Worm (Caenorhabditis elegans) whole organism, L2 larva: ENCODE data around the gene hlh-1.

Experiments
- C34F6.9 ChIP-seq: fragments of 150-350 bp; optimal IDR thresholded peaks from 2 replicates; lab custom pipeline; 2014; ENCODE audit warnings: missing biosample characterization, missing genetic modification characterization
- F13H6.1 ChIP-seq: sonication (generic microtip); optimal IDR thresholded peaks from 2 replicates; lab custom pipeline; 2016; ENCODE audit warnings: missing genetic modification characterization, missing compliant biosample characterization
- aly-2 ChIP-seq: fragments of 150-350 bp; optimal IDR thresholded peaks from 2 replicates; lab custom pipeline; 2014; ENCODE audit warnings: missing biosample characterization, missing genetic modification characterization
- blmp-1 ChIP-seq: sonication (generic microtip); optimal IDR thresholded peaks from 2 replicates; lab custom pipeline; 2017; ENCODE audit warnings: missing genetic modification characterization, mild to moderate bottlenecking, missing compliant biosample characterization, antibody characterized with exemption, moderate library complexity; ENCODE audit not compliant: insufficient read depth
- ceh-82 ChIP-seq: fragments of 150-350 bp; optimal IDR thresholded peaks from 2 replicates; lab custom pipeline; 2014; ENCODE audit warnings: missing biosample characterization, missing genetic modification characterization
- crh-2 ChIP-seq: sonication (generic microtip); optimal IDR thresholded peaks from 2 replicates; lab custom pipeline; 2017; ENCODE audit warnings: missing biosample characterization, missing genetic modification characterization
- egl-27 ChIP-seq: sonication (generic microtip); optimal IDR thresholded peaks from 3 replicates; lab custom pipeline; 2017; ENCODE audit warnings: missing biosample characterization, missing genetic modification reagents, missing genetic modification characterization
- elt-1 ChIP-seq: fragments of 150-350 bp; optimal IDR thresholded peaks from 2 replicates; lab custom pipeline; 2014; ENCODE audit warnings: missing biosample characterization, missing genetic modification characterization
- elt-3 ChIP-seq: sonication (generic microtip); optimal IDR thresholded peaks from 2 replicates; lab custom pipeline; 2017; ENCODE audit warnings: missing biosample characterization, missing genetic modification characterization
- fos-1 ChIP-seq: fragments of 150-350 bp; optimal IDR thresholded peaks from 2 replicates; lab custom pipeline; 2014; ENCODE audit warnings: missing biosample characterization, missing genetic modification characterization
- lin-11 ChIP-seq: fragments of 150-350 bp; sonication (generic microtip); optimal IDR thresholded peaks from 2 replicates; lab custom pipeline; 2014; ENCODE audit warnings: missing biosample characterization, missing genetic modification characterization, inconsistent platforms, mixed read lengths
- lin-13 ChIP-seq: fragments of 150-350 bp; optimal IDR thresholded peaks from 2 replicates; lab custom pipeline; 2014; ENCODE audit warnings: missing biosample characterization, missing genetic modification reagents, missing genetic modification characterization
- lin-39 ChIP-seq: fragments of 150-350 bp; optimal IDR thresholded peaks from 2 replicates; lab custom pipeline; 2014; ENCODE audit warnings: missing biosample characterization, missing genetic modification reagents, missing genetic modification characterization
- lsy-2 ChIP-seq, 2 experiments: fragments of 150-350 bp in 1 of 2; sonication (generic microtip) in 1 of 2; optimal IDR thresholded peaks; 2 replicates each; lab custom pipeline; 2014 to 2017; ENCODE audit warnings: missing biosample characterization in 2 of 2, missing genetic modification characterization in 2 of 2
- mab-5 ChIP-seq: fragments of 150-350 bp; optimal IDR thresholded peaks from 2 replicates; lab custom pipeline; 2014; ENCODE audit warnings: missing biosample characterization, missing genetic modification characterization
- mbf-1 ChIP-seq: sonication (generic microtip); optimal IDR thresholded peaks from 2 replicates; lab custom pipeline; 2017; ENCODE audit warnings: missing biosample characterization, missing genetic modification characterization
- nhr-10 ChIP-seq: sonication (generic microtip); optimal IDR thresholded peaks from 2 replicates; lab custom pipeline; 2017; ENCODE audit warnings: missing biosample characterization, missing genetic modification characterization
- nhr-11 ChIP-seq: fragments of 150-350 bp; optimal IDR thresholded peaks from 2 replicates; lab custom pipeline; 2014; ENCODE audit warnings: missing biosample characterization, missing genetic modification characterization
- nhr-12 ChIP-seq: fragments of 150-350 bp; optimal IDR thresholded peaks from 2 replicates; lab custom pipeline; 2014; ENCODE audit warnings: missing biosample characterization, missing genetic modification characterization
- nhr-129 ChIP-seq: fragments of 150-350 bp; optimal IDR thresholded peaks from 2 replicates; lab custom pipeline; 2014; ENCODE audit warnings: missing biosample characterization, missing genetic modification characterization
- nhr-21 ChIP-seq: fragments of 150-350 bp; optimal IDR thresholded peaks from 2 replicates; lab custom pipeline; 2014; ENCODE audit warnings: missing biosample characterization, missing genetic modification characterization
- nhr-23 ChIP-seq: fragments of 150-350 bp; optimal IDR thresholded peaks from 2 replicates; lab custom pipeline; 2014; ENCODE audit warnings: missing biosample characterization, missing genetic modification reagents, missing genetic modification characterization
- nhr-237 ChIP-seq: fragments of 150-350 bp; optimal IDR thresholded peaks from 2 replicates; lab custom pipeline; 2014; ENCODE audit warnings: missing biosample characterization, missing genetic modification characterization
- nhr-6 ChIP-seq: fragments of 150-350 bp; optimal IDR thresholded peaks from 2 replicates; lab custom pipeline; 2014; ENCODE audit warnings: missing biosample characterization, missing genetic modification characterization
- nhr-77 ChIP-seq: fragments of 150-350 bp; optimal IDR thresholded peaks from 2 replicates; lab custom pipeline; 2014; ENCODE audit warnings: missing biosample characterization, missing genetic modification characterization
- peb-1 ChIP-seq: fragments of 150-350 bp; optimal IDR thresholded peaks from 2 replicates; lab custom pipeline; 2014; ENCODE audit warnings: missing biosample characterization, missing genetic modification characterization
- skn-1 ChIP-seq: sonication (generic microtip); optimal IDR thresholded peaks from 2 replicates; lab custom pipeline; 2017; ENCODE audit warnings: missing biosample characterization, missing genetic modification characterization
- sma-3 ChIP-seq: sonication (generic microtip); optimal IDR thresholded peaks from 2 replicates; lab custom pipeline; 2016; ENCODE audit warnings: missing genetic modification reagents, missing genetic modification characterization, missing compliant biosample characterization
- sma-9 ChIP-seq, 2 experiments: fragments of 150-350 bp in 1 of 2; sonication (generic microtip) in 1 of 2; optimal IDR thresholded peaks; 2 replicates each; lab custom pipeline; 2014 to 2016; ENCODE audit warnings: missing genetic modification characterization in 2 of 2, mild to moderate bottlenecking in 1 of 2, missing biosample characterization in 1 of 2, missing compliant biosample characterization in 1 of 2, missing genetic modification reagents in 1 of 2, moderate library complexity in 1 of 2
- unc-39 ChIP-seq: fragments of 150-350 bp; optimal IDR thresholded peaks from 2 replicates; lab custom pipeline; 2014; ENCODE audit warnings: missing biosample characterization, missing genetic modification characterization
- unc-62 ChIP-seq: fragments of 150-350 bp; optimal IDR thresholded peaks from 2 replicates; lab custom pipeline; 2014; ENCODE audit warnings: missing biosample characterization, missing genetic modification reagents, missing genetic modification characterization
- zag-1 ChIP-seq: fragments of 150-350 bp; optimal IDR thresholded peaks from 2 replicates; lab custom pipeline; 2014; ENCODE audit warnings: missing biosample characterization, missing genetic modification characterization
- ztf-11 ChIP-seq: sonication (generic microtip); optimal IDR thresholded peaks from 2 replicates; lab custom pipeline; 2017; ENCODE audit warnings: missing biosample characterization, missing genetic modification characterization
- ztf-4 ChIP-seq: fragments of 150-350 bp; optimal IDR thresholded peaks from 2 replicates; lab custom pipeline; 2014; ENCODE audit warnings: missing biosample characterization, missing genetic modification characterization

The hlh-1 gene

DNA sequence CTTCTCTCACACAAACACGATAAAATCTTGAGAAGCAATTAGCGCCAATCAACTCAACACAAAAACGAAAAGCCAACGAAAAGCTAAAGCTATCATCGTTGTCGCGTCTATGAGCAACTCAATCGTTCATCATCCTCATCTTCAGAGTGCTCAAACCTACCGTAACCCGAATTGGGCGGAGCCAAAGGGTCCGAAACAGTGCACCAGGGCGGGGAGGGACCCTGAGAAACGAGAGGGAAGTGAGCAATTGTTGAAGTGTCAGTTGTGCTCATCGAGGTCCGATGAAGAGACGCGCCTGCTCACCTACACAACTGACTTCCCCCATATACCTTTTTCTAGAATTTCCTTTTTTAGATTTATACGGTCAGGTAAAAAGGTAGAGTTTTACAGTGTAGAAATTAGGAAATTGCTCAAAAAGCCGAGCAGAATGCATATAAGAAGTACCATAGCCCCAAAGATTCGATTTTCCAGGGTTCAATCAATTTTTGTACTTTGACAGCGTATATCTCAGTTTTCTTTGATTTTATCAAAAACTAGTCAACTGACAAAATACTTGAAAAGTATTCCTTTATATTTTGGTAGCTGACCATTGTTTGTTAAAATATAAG, at the start of gene hlh-1:
Gene hlh-1, plus strand, starts transcription at position 275 of the 608 bp plus-strand sequence.
- TF ChIP-seq blmp-1 (tag; lab: Kevin White, UChicago) (no peak), F13H6.1 (tag; lab: Kevin White, UChicago) (peak; percentile 71), C34F6.9 (tag; lab: Kevin White, UChicago) (peak; percentile 0), lsy-2 (tag; optimal IDR thresholded peaks at IDR 0.05; lab: Kevin White, UChicago) (peak; percentile 16 to 83), mbf-1 (no peak), nhr-129 (tag; lab: Kevin White, UChicago) (peak; percentile 66), fos-1 (tag; lab: Kevin White, UChicago) (no peak), ztf-4 (tag; lab: Kevin White, UChicago) (peak; percentile 4), aly-2 (tag; lab: Kevin White, UChicago) (no peak), sma-9 (GFP tag; optimal IDR thresholded peaks at IDR 0.05; lab: Kevin White, UChicago) (peak; percentile 56), sma-9 (tag; optimal IDR thresholded peaks at IDR 0.05; lab: Kevin White, UChicago) (no peak)

DNA sequence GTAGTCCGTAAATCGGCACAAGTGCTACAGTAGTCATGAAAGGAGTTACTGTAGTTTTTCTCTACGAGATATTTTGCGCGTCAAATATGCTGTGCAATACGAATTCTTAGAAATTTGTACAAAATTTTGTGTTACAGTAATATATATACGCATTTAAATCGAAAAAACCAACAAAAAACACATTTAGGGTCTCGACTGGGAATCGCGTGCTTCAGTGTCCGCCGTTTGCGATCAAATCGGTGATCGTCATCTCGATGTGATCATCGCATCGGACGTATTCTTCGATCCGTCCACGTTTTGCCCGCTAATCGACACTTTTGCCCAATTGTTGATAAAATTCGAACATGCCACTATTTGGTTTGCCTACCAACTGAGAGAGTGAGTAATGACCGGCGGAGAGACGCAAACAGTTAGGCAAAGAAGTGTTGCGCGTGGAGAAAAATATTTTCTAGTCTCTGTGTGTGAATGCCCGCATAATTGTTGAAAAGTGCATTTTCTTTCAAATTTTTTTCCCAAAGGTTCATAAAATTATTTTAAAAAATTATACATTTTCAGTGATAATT, 49.4 kb upstream of the hlh-1 start:
- TF ChIP-seq fos-1 (tag; lab: Kevin White, UChicago): peak; percentile 67
- TF ChIP-seq blmp-1 (tag; lab: Kevin White, UChicago): no peak
- TF ChIP-seq nhr-77 (tag; lab: Kevin White, UChicago): no peak
- no peak for TF ChIP-seq nhr-10
- TF ChIP-seq ceh-82 (tag; lab: Kevin White, UChicago): no peak

ce11 chrII:4470972-4471645, 47.3 kb upstream of the hlh-1 start, which contains the start of gene W06B4.1:
W06B4.1 (plus strand) TSS chrII:4471595.
- TF ChIP-seq nhr-11 (tag; lab: Kevin White, UChicago) (no peak), aly-2 (tag; lab: Kevin White, UChicago) (no peak), fos-1 (tag; lab: Kevin White, UChicago) (no peak), crh-2 (no peak), nhr-6 (tag; lab: Kevin White, UChicago) (no peak), ztf-11 (tag; lab: Kevin White, UChicago) (no peak), lin-11 (tag; lab: Kevin White, UChicago) (no peak), unc-39 (tag; lab: Kevin White, UChicago) (no peak), nhr-12 (tag; lab: Kevin White, UChicago) (no peak)

DNA sequence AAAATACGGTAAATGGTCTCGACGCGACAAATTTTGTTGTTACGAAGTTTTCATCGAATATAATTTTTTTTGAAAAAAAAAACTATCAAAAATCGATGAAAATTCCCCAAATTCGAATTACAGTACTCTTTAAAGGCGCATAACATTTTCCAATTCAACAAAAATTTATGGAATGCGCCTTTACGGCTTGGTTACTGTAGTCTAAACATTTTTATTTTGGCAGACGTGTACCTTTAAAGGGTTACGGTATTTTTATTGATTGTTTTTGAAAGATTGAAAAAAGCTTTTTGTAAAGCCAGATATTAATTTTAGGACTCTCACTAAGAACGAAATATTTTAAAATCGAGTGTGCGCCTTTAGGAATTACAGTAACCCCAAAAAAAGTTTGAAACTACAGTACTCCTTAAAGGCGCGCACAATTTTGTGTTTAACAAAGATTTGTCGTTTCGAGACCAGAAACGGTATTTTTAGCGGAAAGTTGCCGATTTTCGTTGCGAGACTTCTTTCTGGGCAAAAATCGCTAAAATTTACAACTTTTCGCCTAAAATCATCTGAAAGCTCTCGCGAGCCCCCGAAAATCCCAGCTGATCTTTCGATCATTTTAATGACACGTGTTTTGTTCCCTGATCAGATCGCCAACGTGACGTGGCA, 44.2 kb upstream of the hlh-1 start:
- TF ChIP-seq nhr-21 (tag; lab: Kevin White, UChicago): no peak
- TF ChIP-seq egl-27 (tag; lab: Kevin White, UChicago): no peak
- TF ChIP-seq unc-39 (tag; lab: Kevin White, UChicago): no peak
- TF ChIP-seq zag-1 (tag; lab: Kevin White, UChicago): no peak
- TF ChIP-seq ztf-4 (tag; lab: Kevin White, UChicago): no peak
- no peak for TF ChIP-seq F13H6.1 (tag; lab: Kevin White, UChicago)
- TF ChIP-seq ztf-11 (tag; lab: Kevin White, UChicago): no peak
- TF ChIP-seq elt-3: no peak
- no peak for TF ChIP-seq mab-5
- TF ChIP-seq nhr-77 (tag; lab: Kevin White, UChicago): no peak
- no peak for TF ChIP-seq nhr-23 (tag; lab: Kevin White, UChicago)

ce11 chrII:4478303-4478702, 40.1 kb upstream of the hlh-1 start, which contains the start of gene T05C1.1:
T05C1.1 (plus strand) TSS chrII:4478603.
- TF ChIP-seq skn-1 (no peak), nhr-21 (tag; lab: Kevin White, UChicago) (no peak), elt-3 (no peak), sma-3 (GFP tag; lab: Kevin White, UChicago) (no peak), ztf-11 (tag; lab: Kevin White, UChicago) (no peak), C34F6.9 (tag; lab: Kevin White, UChicago) (no peak), blmp-1 (tag; lab: Kevin White, UChicago) (no peak), lin-13 (GFP tag; lab: Kevin White, UChicago) (no peak), nhr-10 (no peak), peb-1 (tag; lab: Kevin White, UChicago) (no peak), unc-39 (tag; lab: Kevin White, UChicago) (no peak), mab-5 (no peak), elt-1 (tag; lab: Kevin White, UChicago) (no peak), unc-62 (no peak), nhr-237 (no peak), lin-39 (no peak), zag-1 (tag; lab: Kevin White, UChicago) (no peak)
- TF ChIP-seq, all 48 proteins: peak for 0
